Worm (Caenorhabditis elegans): ENCODE results near the gene egl-43.

egl-43 gene

ce11 chrII:9967999-9968706, 13.2 kb downstream of the egl-43 start, which contains the start of the genes R53.4 and psf-1 (continued):
- no peak for TF ChIP-seq zim-3 (tag; optimal IDR thresholded peaks at IDR 0.05)
- TF ChIP-seq dpl-1 (GFP tag; optimal IDR thresholded peaks at IDR 0.05): peak; percentile 57
- TF ChIP-seq F49E8.2 (tag; optimal IDR thresholded peaks at IDR 0.05; ENCODE audit: insufficient read depth): no peak
- peak; percentile 20 for TF ChIP-seq nhr-80 (tag; optimal IDR thresholded peaks at IDR 0.05)
- TF ChIP-seq ztf-28 (GFP tag; IDR thresholded peaks at IDR 0.05): peak; percentile 62; the same call in 1 of the 2 replicates
- no peak for TF ChIP-seq B0261.1 (tag; optimal IDR thresholded peaks at IDR 0.05)
- TF ChIP-seq B0336.3 (GFP tag; IDR thresholded peaks at IDR 0.05): no peak
- TF ChIP-seq rec-8 (tag; optimal IDR thresholded peaks at IDR 0.05): no peak
- no peak for TF ChIP-seq C17E4.6 (GFP tag; IDR thresholded peaks at IDR 0.05)
- no peak for TF ChIP-seq snpc-1.1 (tag; optimal IDR thresholded peaks at IDR 0.05; ENCODE audit: insufficient read depth)
- 0 out of 2 replicates have a peak, but pooled peaks have one; percentile 32 for TF ChIP-seq lir-1 (GFP tag; conservative IDR thresholded peaks at IDR 0.05)
- TF ChIP-seq F10E7.11 (tag; optimal IDR thresholded peaks at IDR 0.05): no peak
- TF ChIP-seq nhr-179 (tag; optimal IDR thresholded peaks at IDR 0.05): no peak
- peak; percentile 62 for TF ChIP-seq madf-6 (GFP tag; IDR thresholded peaks at IDR 0.05)
- no peak for TF ChIP-seq madf-3 (GFP tag; IDR thresholded peaks at IDR 0.05)
- no peak for TF ChIP-seq bed-1 (GFP tag; IDR thresholded peaks at IDR 0.05)
- no peak for TF ChIP-seq ceh-58 (GFP tag; IDR thresholded peaks at IDR 0.05)
- TF ChIP-seq rpc-1 (optimal IDR thresholded peaks at IDR 0.05): no peak
- TF ChIP-seq rpc-1 (tag; optimal IDR thresholded peaks at IDR 0.05): no peak
- 0 out of 2 replicates have a peak, but pooled peaks have one; percentile 15 for TF ChIP-seq lin-26 (GFP tag; IDR thresholded peaks at IDR 0.05)
- no peak for TF ChIP-seq T26A5.8 (tag; optimal IDR thresholded peaks at IDR 0.05)
- peak; percentile 59 for TF ChIP-seq attf-5 (GFP tag; optimal IDR thresholded peaks at IDR 0.05)
- no peak for TF ChIP-seq C06A6.2 (GFP tag; conservative IDR thresholded peaks at IDR 0.05)
- TF ChIP-seq egl-18 (GFP tag; IDR thresholded peaks at IDR 0.05): no peak
- TF ChIP-seq Y53G8AR.9 (GFP tag; conservative IDR thresholded peaks at IDR 0.05): no peak
- TF ChIP-seq ceh-79 (tag; optimal IDR thresholded peaks at IDR 0.05): no peak
- TF ChIP-seq egrh-3 (GFP tag; IDR thresholded peaks at IDR 0.05): no peak
- TF ChIP-seq T07F8.4 (tag; optimal IDR thresholded peaks at IDR 0.05): no peak
- TF ChIP-seq nfya-1 (tag; optimal IDR thresholded peaks at IDR 0.05; ENCODE audit: borderline replicate concordance, insufficient read depth): no peak
- TF ChIP-seq nfyb-1 (GFP tag; IDR thresholded peaks at IDR 0.05): no peak
- no peak for TF ChIP-seq ztf-22 (GFP tag; optimal IDR thresholded peaks at IDR 0.05)
- peak; percentile 83 for TF ChIP-seq F23B12.7 (tag; optimal IDR thresholded peaks at IDR 0.05; ENCODE audit: insufficient read depth)
- TF ChIP-seq madf-10 (tag; optimal IDR thresholded peaks at IDR 0.05): peak; percentile 4
- no peak for TF ChIP-seq lin-40 (tag; optimal IDR thresholded peaks at IDR 0.05)
- no peak for TF ChIP-seq Y79H2A.3 (GFP tag; conservative IDR thresholded peaks at IDR 0.05)
- TF ChIP-seq mcd-1 (GFP tag; IDR thresholded peaks at IDR 0.05): peak; percentile 23; the same call in 1 of the 2 replicates
- TF ChIP-seq nhr-27 (tag; optimal IDR thresholded peaks at IDR 0.05): no peak
- TF ChIP-seq ztf-3 (GFP tag; optimal IDR thresholded peaks at IDR 0.05): no peak
- TF ChIP-seq F33H1.4 (GFP tag; IDR thresholded peaks at IDR 0.05): peak; percentile 88
- peak; percentile 76 for TF ChIP-seq ceh-27 (GFP tag; optimal IDR thresholded peaks at IDR 0.05)
- no peak; the same call in 1 of the 2 replicates for TF ChIP-seq B0019.2 (GFP tag; conservative IDR thresholded peaks at IDR 0.05)
- TF ChIP-seq gei-17 (GFP tag; optimal IDR thresholded peaks at IDR 0.05): no peak
- no peak for TF ChIP-seq F39B2.1 (GFP tag; IDR thresholded peaks at IDR 0.05)
- TF ChIP-seq tlf-1 (GFP tag; optimal IDR thresholded peaks at IDR 0.05): no peak
- no peak for TF ChIP-seq hsf-1 (GFP tag; IDR thresholded peaks at IDR 0.05)
- peak; percentile 41 for TF ChIP-seq snpc-1.3 (tag; optimal IDR thresholded peaks at IDR 0.05; ENCODE audit: insufficient read depth)
- TF ChIP-seq dpff-1 (tag; optimal IDR thresholded peaks at IDR 0.05): no peak
